Worm (Caenorhabditis elegans): Measurements from ENCODE around the gene pcf-11.

The pcf-11 gene

ce11 chrIII:5012460-5012859 lies 12.3 kb upstream of the pcf-11 start:
- TF ChIP-seq ceh-82 (tag; optimal IDR thresholded peaks at IDR 0.05), result no peak
- no peak for TF ChIP-seq isw-1 (GFP tag; IDR thresholded peaks at IDR 0.05)
- TF ChIP-seq ztf-4 (tag; optimal IDR thresholded peaks at IDR 0.05), result no peak
- no peak for TF ChIP-seq unc-30 (tag; optimal IDR thresholded peaks at IDR 0.05)
- TF ChIP-seq alr-1 (tag; optimal IDR thresholded peaks at IDR 0.05; ENCODE audit: borderline replicate concordance), result peak; percentile 81
- TF ChIP-seq efl-1 (optimal IDR thresholded peaks at IDR 0.05), result no peak
- peak in 1 of 2 experiments; percentile 70 for TF ChIP-seq efl-1 (GFP tag; optimal IDR thresholded peaks at IDR 0.05 in 1 of 2)
- TF ChIP-seq ceh-90 (tag; optimal IDR thresholded peaks at IDR 0.05), result no peak

- no peak for TF ChIP-seq hlh-4 (tag; optimal IDR thresholded peaks at IDR 0.05)
- TF ChIP-seq ama-1 (optimal IDR thresholded peaks at IDR 0.05), result peak; percentile 15
- peak; percentile 24 for TF ChIP-seq C04F5.9 (tag; optimal IDR thresholded peaks at IDR 0.05)
- TF ChIP-seq jun-1 (tag; optimal IDR thresholded peaks at IDR 0.05), result peak; percentile 85
- TF ChIP-seq mef-2 (tag; optimal IDR thresholded peaks at IDR 0.05), result peak; percentile 73
- peak; percentile 53 for TF ChIP-seq lin-39 (tag; optimal IDR thresholded peaks at IDR 0.05)
- no peak for TF ChIP-seq pqm-1 (tag; optimal IDR thresholded peaks at IDR 0.05)
- TF ChIP-seq unc-130 (tag; optimal IDR thresholded peaks at IDR 0.05), result peak; percentile 48
- TF ChIP-seq pag-3 (tag; optimal IDR thresholded peaks at IDR 0.05; ENCODE audit: borderline replicate concordance, insufficient read depth), result no peak
- TF ChIP-seq nhr-11 (tag; optimal IDR thresholded peaks at IDR 0.05), result peak; percentile 37
- peak; percentile 94 for TF ChIP-seq nhr-71 (tag; optimal IDR thresholded peaks at IDR 0.05)
- TF ChIP-seq mdl-1 (tag; optimal IDR thresholded peaks at IDR 0.05), result peak in 1 of 2 experiments; percentile 84
- TF ChIP-seq grh-1 (GFP tag; IDR thresholded peaks at IDR 0.05), result no peak
- TF ChIP-seq lin-15B (tag; optimal IDR thresholded peaks at IDR 0.05), result peak; percentile 45
- TF ChIP-seq ceh-8 (GFP tag; optimal IDR thresholded peaks at IDR 0.05), result peak; percentile 57
- TF ChIP-seq elt-3 (tag; optimal IDR thresholded peaks at IDR 0.05), result peak in 3 of 6 experiments; percentile 41 to 64 (median 54)
- peak; percentile 55; the same call in 1 of the 2 replicates for TF ChIP-seq ceh-88 (GFP tag; IDR thresholded peaks at IDR 0.05)
- peak; percentile 82 for TF ChIP-seq lin-13 (GFP tag; optimal IDR thresholded peaks at IDR 0.05)
- no peak for TF ChIP-seq unc-30 (tag; optimal IDR thresholded peaks at IDR 0.05)
- peak; percentile 96 for TF ChIP-seq snu-23 (GFP tag; optimal IDR thresholded peaks at IDR 0.05)
- peak; percentile 86 for TF ChIP-seq skn-1 (tag; optimal IDR thresholded peaks at IDR 0.05)
- no peak for TF ChIP-seq sptf-1 (tag; optimal IDR thresholded peaks at IDR 0.05)
- no peak for TF ChIP-seq alr-1 (tag; optimal IDR thresholded peaks at IDR 0.05; ENCODE audit: borderline replicate concordance)
- TF ChIP-seq nhr-47 (tag; optimal IDR thresholded peaks at IDR 0.05), result peak; percentile 88
- peak; percentile 98 for TF ChIP-seq lin-14 (GFP tag; optimal IDR thresholded peaks at IDR 0.05)
- peak; percentile 88 for TF ChIP-seq fos-1 (tag; optimal IDR thresholded peaks at IDR 0.05)
- peak; percentile 92 for TF ChIP-seq fkh-10 (GFP tag; optimal IDR thresholded peaks at IDR 0.05)
- peak; percentile 97 for TF ChIP-seq mep-1 (tag; optimal IDR thresholded peaks at IDR 0.05)
- TF ChIP-seq vab-15 (tag; optimal IDR thresholded peaks at IDR 0.05), result peak; percentile 22
- peak; percentile 20 for TF ChIP-seq fkh-4 (tag; optimal IDR thresholded peaks at IDR 0.05; ENCODE audit: borderline replicate concordance)
- TF ChIP-seq pax-3 (tag; optimal IDR thresholded peaks at IDR 0.05), result no peak
- TF ChIP-seq isw-1 (GFP tag; IDR thresholded peaks at IDR 0.05), result peak; percentile 75
- TF ChIP-seq sup-37 (GFP tag; optimal IDR thresholded peaks at IDR 0.05), result peak; percentile 32
- peak; percentile 59 for TF ChIP-seq irx-1 (tag; optimal IDR thresholded peaks at IDR 0.05)
- TF ChIP-seq unc-62 (GFP tag; optimal IDR thresholded peaks at IDR 0.05), result no peak
- peak; percentile 75 for TF ChIP-seq snpc-4 (tag; optimal IDR thresholded peaks at IDR 0.05)
- TF ChIP-seq ztf-11 (tag; optimal IDR thresholded peaks at IDR 0.05), result peak in 1 of 2 experiments; percentile 81
- TF ChIP-seq dsc-1 (tag; optimal IDR thresholded peaks at IDR 0.05), result peak; percentile 73
- TF ChIP-seq nhr-76 (tag; optimal IDR thresholded peaks at IDR 0.05), result no peak
- no peak; the same call in 1 of the 2 replicates for TF ChIP-seq mab-9 (GFP tag; IDR thresholded peaks at IDR 0.05)
- no peak for TF ChIP-seq tlp-1 (tag; optimal IDR thresholded peaks at IDR 0.05)
- peak; percentile 90 for TF ChIP-seq fkh-8 (tag; optimal IDR thresholded peaks at IDR 0.05)
- TF ChIP-seq zag-1 (tag; optimal IDR thresholded peaks at IDR 0.05), result peak; percentile 77
- peak; percentile 81 to 82 for TF ChIP-seq efl-1 (optimal IDR thresholded peaks at IDR 0.05)
- TF ChIP-seq efl-1 (GFP tag; optimal IDR thresholded peaks at IDR 0.05 in 1 of 2), result peak; percentile 54 to 95
- no peak for TF ChIP-seq nhr-84 (tag; optimal IDR thresholded peaks at IDR 0.05)
- TF ChIP-seq lsy-2 (tag; optimal IDR thresholded peaks at IDR 0.05), result peak; percentile 83 to 91
- no peak for TF ChIP-seq unc-98 (GFP tag; IDR thresholded peaks at IDR 0.05)
Observed at ce11 chrIII:5013915-5014346, 10.8 kb upstream of the pcf-11 start.

Measured in whole organism, L1 larva.